Fruit fly (Drosophila melanogaster) whole organism, adult: Measurements from ENCODE around the gene CG9257.

ENCODE experiments used
- CG12768 ChIP-seq: fragments of 200-800 bp; sonication (Bioruptor generic); optimal IDR thresholded peaks from 2 replicates; lab custom pipeline; 2017; ENCODE audit warnings: missing biosample characterization, missing genetic modification characterization, mild to moderate bottlenecking, moderate library complexity, missing genetic modification reagents
- CG14711 ChIP-seq: fragments of 200-800 bp; sonication (Bioruptor generic); optimal IDR thresholded peaks from 2 replicates; lab custom pipeline; 2018; ENCODE audit warnings: missing biosample characterization, mild to moderate bottlenecking, missing genetic modification characterization, moderate library complexity
- CG7045 ChIP-seq: fragments of 200-800 bp; sonication (Bioruptor generic); optimal IDR thresholded peaks from 2 replicates; lab custom pipeline; 2017; ENCODE audit warnings: missing biosample characterization, mild to moderate bottlenecking, missing genetic modification characterization
- Crg-1 ChIP-seq: fragments of 200-800 bp; sonication (Bioruptor generic); optimal IDR thresholded peaks from 2 replicates; lab custom pipeline; 2016; ENCODE audit warnings: missing biosample characterization, missing genetic modification characterization
- cic ChIP-seq: fragments of 200-800 bp; sonication (Bioruptor generic); optimal IDR thresholded peaks from 2 replicates; lab custom pipeline; 2017; ENCODE audit warnings: missing biosample characterization, mild to moderate bottlenecking, missing genetic modification characterization, moderate library complexity
- ovo ChIP-seq: fragments of 200-800 bp; sonication (Bioruptor generic); optimal IDR thresholded peaks from 2 replicates; lab custom pipeline; 2016; ENCODE audit warnings: missing biosample characterization, missing genetic modification characterization
- pad ChIP-seq: fragments of 200-800 bp; sonication (Bioruptor generic); optimal IDR thresholded peaks from 3 replicates; lab custom pipeline; 2017; ENCODE audit warnings: missing biosample characterization, missing genetic modification characterization, mild to moderate bottlenecking, moderate library complexity, missing genetic modification reagents

dm6 chr2L:21084268-21084667, 18.3 kb upstream of the CG9257 start, which contains the start of gene CG33510:
- TF ChIP-seq ovo (GFP tag; lab: Kevin White, UChicago) (no peak), CG14711 (tag; lab: Kevin White, UChicago) (peak; percentile 6), Crg-1 (GFP tag; lab: Kevin White, UChicago) (no peak), CG12768 (GFP tag; lab: Kevin White, UChicago) (no peak), CG7045 (no peak), cic (GFP tag; lab: Kevin White, UChicago) (peak; percentile 8), pad (GFP tag; lab: Kevin White, UChicago) (no peak)
